Worm (Caenorhabditis elegans): ENCODE measurements around the gene col-111.

ce11 chrIV:4667835-4668234 lies 10.1 kb upstream of the col-111 start:
- TF ChIP-seq ztf-11 (tag; optimal IDR thresholded peaks at IDR 0.05) (no peak), ZK546.5 (tag; optimal IDR thresholded peaks at IDR 0.05) (no peak), snpc-4 (tag; optimal IDR thresholded peaks at IDR 0.05) (no peak), ztf-1 (GFP tag; conservative IDR thresholded peaks at IDR 0.05) (no peak), lin-39 (tag; optimal IDR thresholded peaks at IDR 0.05) (no peak), nhr-12 (tag; optimal IDR thresholded peaks at IDR 0.05) (no peak), elt-1 (tag; optimal IDR thresholded peaks at IDR 0.05) (no peak), egl-27 (tag; optimal IDR thresholded peaks at IDR 0.05) (no peak), Y55F3AM.14 (GFP tag; optimal IDR thresholded peaks at IDR 0.05) (no peak), nhr-77 (tag; optimal IDR thresholded peaks at IDR 0.05) (no peak)

Measured in whole organism, L2 larva.